Worm (Caenorhabditis elegans) whole organism, L1 larva: ENCODE data around the gene B0334.13.

Experiments
- C34B4.2 ChIP-seq: sonication (generic microtip); optimal IDR thresholded peaks from 2 replicates; lab custom pipeline; 2017; ENCODE audit warnings: mild to moderate bottlenecking, missing genetic modification characterization, missing compliant biosample characterization
- F16B12.6 ChIP-seq: fragments of 150-350 bp; optimal IDR thresholded peaks from 2 replicates; lab custom pipeline; 2014; ENCODE audit warnings: missing biosample characterization, missing genetic modification characterization
- Y116A8C.19 ChIP-seq: sonication (generic microtip); optimal IDR thresholded peaks from 2 replicates; lab custom pipeline; 2016; ENCODE audit warnings: missing compliant biosample characterization, missing genetic modification characterization, borderline replicate concordance
- ama-1 ChIP-seq: fragments of 150-350 bp; optimal IDR thresholded peaks from 2 replicates; lab custom pipeline; 2014
- ceh-82 ChIP-seq, 3 experiments: fragments of 150-350 bp in 1 of 3; sonication (generic microtip) in 2 of 3; optimal IDR thresholded peaks; 2 replicates each; lab custom pipeline; 2014 to 2017; ENCODE audit warnings: missing biosample characterization in 3 of 3, missing genetic modification characterization in 3 of 3
- ceh-88 ChIP-seq: fragments of 200-800 bp; sonication (Bioruptor generic); IDR thresholded peaks from 2 replicates; pipeline ENCODE4 v1.3.6; 2022; ENCODE audit warnings: missing genetic modification characterization, missing compliant biosample characterization
- ceh-90 ChIP-seq: sonication (generic microtip); optimal IDR thresholded peaks from 2 replicates; lab custom pipeline; 2016; ENCODE audit warnings: missing genetic modification characterization, missing compliant biosample characterization
- ces-1 ChIP-seq: fragments of 150-350 bp; optimal IDR thresholded peaks from 2 replicates; lab custom pipeline; 2014; ENCODE audit warnings: missing biosample characterization, missing genetic modification reagents, missing genetic modification characterization
- dpl-1 ChIP-seq, 3 experiments: fragments of 150-350 bp in 2 of 3; sonication (generic microtip) in 1 of 3; optimal IDR thresholded peaks; 2 replicates each; lab custom pipeline; 2014 to 2017; ENCODE audit warnings: missing biosample characterization in 3 of 3, missing genetic modification characterization in 3 of 3, missing genetic modification reagents in 3 of 3
- efl-1 ChIP-seq, 4 experiments: fragments of 150-350 bp; optimal IDR thresholded peaks in 3 of 4; peaks in 1 of 4; 1 replicate in 1 of 4; 2 replicates in 3 of 4; lab custom pipeline; 2014; ENCODE audit warnings: missing biosample characterization in 2 of 4, missing genetic modification characterization in 2 of 4, missing genetic modification reagents in 2 of 4
- fkh-10 ChIP-seq: sonication (generic microtip); optimal IDR thresholded peaks from 2 replicates; lab custom pipeline; 2017; ENCODE audit warnings: missing biosample characterization, missing genetic modification reagents, missing genetic modification characterization
- fkh-8 ChIP-seq: sonication (generic microtip); optimal IDR thresholded peaks from 2 replicates; lab custom pipeline; 2016; ENCODE audit warnings: mild to moderate bottlenecking, missing genetic modification characterization, missing compliant biosample characterization
- grh-1 ChIP-seq: fragments of 200-800 bp; sonication (Bioruptor generic); IDR thresholded peaks from 2 replicates; pipeline ENCODE4 v1.3.6; 2022; ENCODE audit warnings: missing genetic modification reagents, missing genetic modification characterization, missing compliant biosample characterization
- hlh-17 ChIP-seq: fragments of 200-800 bp; sonication (Bioruptor generic); optimal IDR thresholded peaks from 2 replicates; lab custom pipeline; 2018; ENCODE audit warnings: missing genetic modification characterization, mild to moderate bottlenecking, missing compliant biosample characterization, moderate library complexity, borderline replicate concordance
- hlh-4 ChIP-seq: sonication (generic microtip); optimal IDR thresholded peaks from 2 replicates; lab custom pipeline; 2016; ENCODE audit warnings: mild to moderate bottlenecking, missing genetic modification characterization, missing compliant biosample characterization
- irx-1 ChIP-seq: sonication (generic microtip); optimal IDR thresholded peaks from 2 replicates; lab custom pipeline; 2016; ENCODE audit warnings: missing genetic modification characterization, missing compliant biosample characterization
- isw-1 ChIP-seq: fragments of 200-800 bp; sonication (Bioruptor generic); IDR thresholded peaks from 2 replicates; pipeline ENCODE4 v1.3.6; 2022; ENCODE audit warnings: missing genetic modification characterization, missing compliant biosample characterization
- jun-1 ChIP-seq: fragments of 150-350 bp; optimal IDR thresholded peaks from 2 replicates; lab custom pipeline; 2014; ENCODE audit warnings: missing biosample characterization, missing genetic modification reagents, missing genetic modification characterization
- lin-35 ChIP-seq, 2 experiments: fragments of 150-350 bp; optimal IDR thresholded peaks; 2 replicates each; lab custom pipeline; 2014; ENCODE audit warnings: missing biosample characterization in 2 of 2, missing genetic modification characterization in 2 of 2, missing genetic modification reagents in 2 of 2
- lir-3 ChIP-seq: sonication (generic microtip); optimal IDR thresholded peaks from 2 replicates; lab custom pipeline; 2016; ENCODE audit warnings: mild to moderate bottlenecking, missing genetic modification characterization, moderate library complexity, missing compliant biosample characterization; ENCODE audit not compliant: poor library complexity
- lsy-2 ChIP-seq, 2 experiments: fragments of 150-350 bp; optimal IDR thresholded peaks; 2 replicates each; lab custom pipeline; 2014; ENCODE audit warnings: missing biosample characterization in 2 of 2, missing genetic modification characterization in 2 of 2
- mab-9 ChIP-seq: fragments of 200-800 bp; sonication (Bioruptor generic); IDR thresholded peaks from 2 replicates; pipeline ENCODE4 v1.3.6; 2022; ENCODE audit warnings: missing genetic modification reagents, missing genetic modification characterization, missing compliant biosample characterization
- mdl-1 ChIP-seq, 2 experiments: fragments of 150-350 bp; optimal IDR thresholded peaks; 2 replicates each; lab custom pipeline; 2014 to 2017; ENCODE audit warnings: missing biosample characterization in 2 of 2, missing genetic modification characterization in 2 of 2, inconsistent platforms in 1 of 2
- mef-2 ChIP-seq: fragments of 150-350 bp; optimal IDR thresholded peaks from 2 replicates; lab custom pipeline; 2014; ENCODE audit warnings: missing biosample characterization, missing genetic modification characterization
- mep-1 ChIP-seq: fragments of 150-350 bp; optimal IDR thresholded peaks from 2 replicates; lab custom pipeline; 2014; ENCODE audit warnings: missing biosample characterization, missing genetic modification characterization
- nhr-11 ChIP-seq: fragments of 150-350 bp; optimal IDR thresholded peaks from 2 replicates; lab custom pipeline; 2014; ENCODE audit warnings: missing biosample characterization, missing genetic modification characterization
- nhr-12 ChIP-seq: sonication (generic microtip); optimal IDR thresholded peaks from 2 replicates; lab custom pipeline; 2017; ENCODE audit warnings: missing biosample characterization, missing genetic modification characterization
- nhr-19 ChIP-seq: fragments of 200-800 bp; sonication (Bioruptor generic); conservative IDR thresholded peaks from 2 replicates; pipeline ENCODE4 v1.3.6; 2022; ENCODE audit warnings: missing genetic modification characterization, missing compliant biosample characterization
- nhr-237 ChIP-seq: fragments of 150-350 bp; optimal IDR thresholded peaks from 2 replicates; lab custom pipeline; 2014; ENCODE audit warnings: missing biosample characterization, missing genetic modification characterization
- nhr-71 ChIP-seq: sonication (generic microtip); optimal IDR thresholded peaks from 2 replicates; lab custom pipeline; 2016; ENCODE audit warnings: mild to moderate bottlenecking, missing genetic modification characterization, moderate library complexity, missing compliant biosample characterization
- nhr-76 ChIP-seq: sonication (generic microtip); optimal IDR thresholded peaks from 2 replicates; lab custom pipeline; 2017; ENCODE audit warnings: missing biosample characterization, missing genetic modification characterization
- nhr-77 ChIP-seq: fragments of 150-350 bp; optimal IDR thresholded peaks from 2 replicates; lab custom pipeline; 2014; ENCODE audit warnings: missing biosample characterization, missing genetic modification characterization
- nhr-90 ChIP-seq: sonication (generic microtip); optimal IDR thresholded peaks from 2 replicates; lab custom pipeline; 2016; ENCODE audit warnings: mild to moderate bottlenecking, missing genetic modification characterization, missing compliant biosample characterization; ENCODE audit not compliant: poor library complexity
- rnt-1 ChIP-seq: sonication (generic microtip); optimal IDR thresholded peaks from 2 replicates; lab custom pipeline; 2016; ENCODE audit warnings: mild to moderate bottlenecking, missing genetic modification characterization, moderate library complexity, missing compliant biosample characterization
- skn-1 ChIP-seq: fragments of 150-350 bp; optimal IDR thresholded peaks from 2 replicates; lab custom pipeline; 2014; ENCODE audit warnings: missing biosample characterization, missing genetic modification characterization
- snpc-4 ChIP-seq: fragments of 150-350 bp; optimal IDR thresholded peaks from 2 replicates; lab custom pipeline; 2014; ENCODE audit warnings: missing biosample characterization, missing genetic modification characterization
- snu-23 ChIP-seq: sonication (generic microtip); optimal IDR thresholded peaks from 2 replicates; lab custom pipeline; 2016; ENCODE audit warnings: missing genetic modification characterization, missing compliant biosample characterization
- sup-37 ChIP-seq: fragments of 200-800 bp; sonication (Bioruptor generic); optimal IDR thresholded peaks from 2 replicates; lab custom pipeline; 2018; ENCODE audit warnings: mild to moderate bottlenecking, missing genetic modification characterization, missing compliant biosample characterization
- swsn-7 ChIP-seq: sonication (generic microtip); optimal IDR thresholded peaks from 2 replicates; lab custom pipeline; 2016; ENCODE audit warnings: missing genetic modification characterization, missing compliant biosample characterization
- unc-98 ChIP-seq: fragments of 200-800 bp; sonication (Bioruptor generic); IDR thresholded peaks from 2 replicates; pipeline ENCODE4 v1.3.6; 2022; ENCODE audit warnings: missing genetic modification characterization, missing compliant biosample characterization
- zag-1 ChIP-seq: fragments of 150-350 bp; optimal IDR thresholded peaks from 2 replicates; lab custom pipeline; 2014; ENCODE audit warnings: missing biosample characterization, missing genetic modification characterization
- ztf-4 ChIP-seq: fragments of 150-350 bp; optimal IDR thresholded peaks from 2 replicates; lab custom pipeline; 2014; ENCODE audit warnings: missing biosample characterization, missing genetic modification characterization

B0334.13 gene

DNA sequence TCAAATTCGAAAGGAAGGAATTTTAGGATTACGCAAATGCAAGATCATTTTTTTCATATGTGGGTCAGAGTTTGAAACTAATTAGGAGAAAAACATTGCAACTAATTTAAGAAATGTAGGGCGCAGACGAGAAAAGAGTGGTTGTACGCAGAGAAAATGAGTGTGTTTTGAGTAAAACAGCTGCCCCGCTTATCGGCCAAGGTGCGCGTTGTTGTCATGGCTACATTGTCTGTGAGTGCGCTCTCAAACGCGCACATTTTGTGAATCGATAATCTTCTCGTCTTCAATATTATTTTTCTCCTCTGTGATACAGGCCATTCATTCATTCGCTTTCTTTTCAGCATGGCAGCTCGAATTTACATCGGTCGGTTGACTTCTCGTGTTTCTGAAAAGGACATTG is 34.5 kb upstream of the B0334.13 start:
- TF ChIP-seq unc-98 (GFP tag; lab: Robert Waterston, UW): no peak
- peak in 1 of 2 experiments; percentile 4 for TF ChIP-seq lin-35 (GFP tag; optimal IDR thresholded peaks at IDR 0.05; lab: Kevin White, UChicago)
- peak; percentile 98 for TF ChIP-seq fkh-8 (tag; lab: Kevin White, UChicago)

DNA sequence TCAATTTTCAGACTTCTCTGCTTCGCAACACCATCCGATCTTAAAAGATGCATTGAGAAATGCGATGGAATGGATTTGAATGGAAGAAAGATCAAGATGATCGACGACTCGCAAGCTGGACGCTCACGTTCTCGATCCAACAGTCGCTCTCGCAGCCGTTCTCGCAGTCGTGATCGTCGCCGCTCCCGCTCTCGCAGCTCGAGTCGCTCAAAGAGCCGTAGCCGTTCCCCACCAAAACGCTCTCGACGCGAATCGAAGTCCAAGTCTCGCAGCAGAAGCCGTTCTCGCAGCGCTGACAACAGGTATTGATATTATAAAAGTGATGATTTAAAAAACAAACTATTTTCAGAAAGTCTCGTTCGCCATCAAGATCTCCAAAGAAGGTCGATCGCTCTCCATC is 33.0 kb upstream of the B0334.13 start:
- TF ChIP-seq grh-1 (GFP tag; lab: Robert Waterston, UW): 0 out of 2 replicates have a peak, but pooled peaks have one; percentile 6
- no peak for TF ChIP-seq efl-1 (optimal IDR thresholded peaks at IDR 0.05; lab: Kevin White, UChicago)
- no peak for TF ChIP-seq efl-1 (GFP tag; optimal IDR thresholded peaks at IDR 0.05 in 1 of 2; lab: Kevin White, UChicago)

DNA sequence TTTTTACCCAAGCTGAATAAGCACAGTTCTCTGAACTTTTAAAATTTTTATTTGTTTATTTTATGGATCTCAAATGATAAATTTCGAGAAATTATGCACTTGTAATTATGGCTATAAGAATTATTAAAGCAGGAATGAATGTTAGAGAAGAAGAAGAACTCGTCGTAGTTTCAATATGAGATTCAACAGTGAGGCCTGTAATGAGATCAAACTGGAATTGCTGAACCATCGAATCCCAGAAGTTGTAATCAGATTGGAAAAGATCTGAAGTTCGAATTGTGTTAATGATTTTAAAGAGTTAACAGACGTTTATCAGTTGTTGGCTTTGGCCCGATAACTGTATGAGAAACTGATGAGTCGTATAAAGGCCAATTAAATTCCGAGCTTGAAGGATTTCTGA is 32.4 kb upstream of the B0334.13 start:
- no peak for TF ChIP-seq ztf-4 (tag; lab: Kevin White, UChicago)
- TF ChIP-seq snpc-4 (tag; lab: Kevin White, UChicago): no peak
- no peak for TF ChIP-seq snu-23 (GFP tag; lab: Kevin White, UChicago)
- no peak for TF ChIP-seq sup-37 (GFP tag; lab: Kevin White, UChicago)
- no peak for TF ChIP-seq nhr-11 (tag; lab: Kevin White, UChicago)
- TF ChIP-seq ces-1 (GFP tag; lab: Kevin White, UChicago): no peak
- no peak for TF ChIP-seq ceh-82 (tag; optimal IDR thresholded peaks at IDR 0.05; lab: Kevin White, UChicago)
- no peak for TF ChIP-seq Y116A8C.19 (tag; lab: Kevin White, UChicago)
- no peak for TF ChIP-seq zag-1
- no peak for TF ChIP-seq hlh-4
- no peak for TF ChIP-seq nhr-19
- TF ChIP-seq jun-1: no peak
- no peak for TF ChIP-seq hlh-17 (GFP tag; lab: Kevin White, UChicago)
- no peak for TF ChIP-seq nhr-237 (tag; lab: Kevin White, UChicago)
- TF ChIP-seq, all 84 proteins: peak for 0

DNA sequence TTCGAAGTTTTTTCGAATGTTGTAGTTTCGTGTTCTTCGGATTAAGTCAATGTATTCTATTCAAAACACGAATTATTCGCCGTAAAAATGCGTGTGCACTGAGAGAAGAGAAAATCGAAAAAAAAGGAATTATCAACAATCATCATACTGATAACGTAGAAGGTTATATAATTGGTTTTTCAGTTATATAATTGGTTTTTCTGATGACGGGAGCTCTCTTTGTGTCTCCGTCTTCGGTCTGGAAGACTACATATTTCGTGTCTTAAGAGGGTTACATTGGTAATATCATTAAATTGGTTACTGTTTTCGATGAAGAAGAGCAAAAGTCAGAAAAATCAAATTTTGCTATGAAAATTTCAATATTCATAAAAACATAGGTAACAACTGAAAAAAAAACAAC is 28.2 kb upstream of the B0334.13 start:
- TF ChIP-seq efl-1 (optimal IDR thresholded peaks at IDR 0.05; lab: Kevin White, UChicago) (no peak), efl-1 (GFP tag; optimal IDR thresholded peaks at IDR 0.05 in 1 of 2; lab: Kevin White, UChicago) (peak in 1 of 2 experiments; percentile 38), nhr-12 (tag; lab: Kevin White, UChicago) (no peak)
- TF ChIP-seq, all 84 proteins: peak for 1

DNA sequence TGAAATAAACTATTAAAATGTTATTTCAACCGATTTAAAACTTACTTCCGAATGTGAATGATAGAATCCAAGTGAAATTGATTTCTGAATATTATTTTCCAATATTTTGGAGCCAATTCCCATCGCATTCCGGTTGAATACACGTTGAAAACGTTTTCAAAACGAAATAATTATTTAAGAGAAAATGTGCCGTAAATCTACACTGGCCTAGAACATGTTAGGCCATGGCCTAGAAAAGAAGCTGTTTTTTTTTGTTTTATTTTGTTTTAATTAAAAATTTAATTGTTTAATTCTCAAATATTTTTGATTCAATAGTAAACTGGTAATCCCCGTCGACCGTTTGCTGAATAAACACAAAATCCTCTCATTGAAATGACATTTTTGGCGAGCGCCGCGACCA is 24.2 kb upstream of the B0334.13 start:
- TF ChIP-seq rnt-1 (peak; percentile 15), lsy-2 (tag; optimal IDR thresholded peaks at IDR 0.05; lab: Kevin White, UChicago) (peak in 1 of 2 experiments; percentile 9), isw-1 (GFP tag; lab: Robert Waterston, UW) (no peak), efl-1 (optimal IDR thresholded peaks at IDR 0.05; lab: Kevin White, UChicago) (peak; percentile 9 to 31), efl-1 (GFP tag; optimal IDR thresholded peaks at IDR 0.05 in 1 of 2; lab: Kevin White, UChicago) (peak; percentile 8 to 56), dpl-1 (GFP tag; optimal IDR thresholded peaks at IDR 0.05; lab: Kevin White, UChicago) (peak in 1 of 3 experiments; percentile 27), mab-9 (GFP tag; lab: Robert Waterston, UW) (no peak), lir-3 (peak; percentile 41), ceh-90 (tag; lab: Kevin White, UChicago) (peak; percentile 46)

DNA sequence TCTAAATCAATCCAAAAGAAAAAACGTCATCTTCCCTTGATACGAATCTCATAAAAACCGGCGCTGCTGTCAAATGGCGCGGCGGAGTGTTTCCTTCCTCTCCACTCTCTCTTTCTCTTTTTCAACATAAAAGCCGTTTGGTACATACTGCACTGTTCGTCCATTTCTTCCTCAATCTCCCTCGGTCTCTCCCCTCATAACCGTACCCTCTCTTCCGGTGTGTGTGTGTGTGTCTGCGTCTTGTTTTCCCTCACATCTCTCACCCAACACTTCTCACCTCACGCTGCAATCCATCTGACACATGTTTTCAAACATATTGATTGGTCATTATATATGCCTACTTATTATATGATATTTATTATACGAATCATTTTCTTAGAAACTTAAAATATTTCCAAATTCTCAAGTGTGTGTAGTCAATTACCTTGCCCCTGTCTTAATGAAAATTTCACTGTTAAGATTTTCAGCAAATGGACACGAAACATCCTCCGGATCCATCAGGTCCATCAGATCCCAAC is 23.6 kb upstream of the B0334.13 start, which contains the start of the genes aars-1 and rga-1:
TSS of gene aars-1 (minus strand) at position 71 of the 518 bp plus-strand sequence.
TSS of gene rga-1 (plus strand) at position 468 of the 518 bp plus-strand sequence.
- peak; percentile 28 to 57 for TF ChIP-seq lsy-2 (tag; optimal IDR thresholded peaks at IDR 0.05; lab: Kevin White, UChicago)
- TF ChIP-seq nhr-71 (tag; lab: Kevin White, UChicago): peak; percentile 57
- TF ChIP-seq jun-1: peak; percentile 42
- peak in 2 of 3 experiments; percentile 26 to 44 for TF ChIP-seq dpl-1 (GFP tag; optimal IDR thresholded peaks at IDR 0.05; lab: Kevin White, UChicago)
- no peak for TF ChIP-seq mef-2
- TF ChIP-seq grh-1 (GFP tag; lab: Robert Waterston, UW): no peak
- peak; percentile 76 for TF ChIP-seq mep-1
- no peak for TF ChIP-seq irx-1 (tag; lab: Kevin White, UChicago)
- TF ChIP-seq F16B12.6 (tag; lab: Kevin White, UChicago): no peak
- peak; percentile 16 for TF ChIP-seq nhr-77 (tag; lab: Kevin White, UChicago)
- TF ChIP-seq nhr-76 (tag; lab: Kevin White, UChicago): no peak
- peak; percentile 10 for TF ChIP-seq nhr-90 (tag; lab: Kevin White, UChicago)
- TF ChIP-seq ama-1 (lab: Kevin White, UChicago): no peak
- peak in 1 of 3 experiments; percentile 52 for TF ChIP-seq ceh-82 (tag; optimal IDR thresholded peaks at IDR 0.05; lab: Kevin White, UChicago)
- no peak for TF ChIP-seq fkh-10 (GFP tag; lab: Kevin White, UChicago)
- TF ChIP-seq C34B4.2 (tag; lab: Kevin White, UChicago): no peak
- TF ChIP-seq skn-1 (tag; lab: Kevin White, UChicago): peak; percentile 14
- TF ChIP-seq mdl-1 (tag; optimal IDR thresholded peaks at IDR 0.05; lab: Kevin White, UChicago): peak in 1 of 2 experiments; percentile 49
- TF ChIP-seq swsn-7 (tag; lab: Kevin White, UChicago): peak; percentile 24
- no peak for TF ChIP-seq hlh-4
- no peak for TF ChIP-seq ceh-88 (GFP tag; lab: Robert Waterston, UW)
